Worm (Caenorhabditis elegans) whole organism, mixed stage, embryonic: ENCODE data around the gene Y57E12AR.1.

Source experiments
- ceh-83 ChIP-seq: fragments of 200-800 bp; sonication (Bioruptor generic); optimal IDR thresholded peaks from 2 replicates; lab custom pipeline; 2018; ENCODE audit warnings: mild to moderate bottlenecking, missing genetic modification characterization, missing compliant biosample characterization
- mep-1 ChIP-seq: fragments of 150-350 bp; optimal IDR thresholded peaks from 2 replicates; lab custom pipeline; 2017; ENCODE audit warnings: missing biosample characterization, missing genetic modification reagents, missing genetic modification characterization, inconsistent platforms
- nhr-28 ChIP-seq: fragments of 150-350 bp; optimal IDR thresholded peaks from 2 replicates; lab custom pipeline; 2014; ENCODE audit warnings: missing biosample characterization, missing genetic modification characterization
- pha-4 ChIP-seq: fragments of 150-350 bp; optimal IDR thresholded peaks from 2 replicates; lab custom pipeline; 2018; ENCODE audit warnings: missing biosample characterization, missing genetic modification reagents, missing genetic modification characterization
- tbx-8 ChIP-seq: fragments of 200-800 bp; sonication (Bioruptor generic); optimal IDR thresholded peaks from 2 replicates; lab custom pipeline; 2018; ENCODE audit warnings: mild to moderate bottlenecking, missing genetic modification characterization, moderate library complexity, missing compliant biosample characterization

DNA sequence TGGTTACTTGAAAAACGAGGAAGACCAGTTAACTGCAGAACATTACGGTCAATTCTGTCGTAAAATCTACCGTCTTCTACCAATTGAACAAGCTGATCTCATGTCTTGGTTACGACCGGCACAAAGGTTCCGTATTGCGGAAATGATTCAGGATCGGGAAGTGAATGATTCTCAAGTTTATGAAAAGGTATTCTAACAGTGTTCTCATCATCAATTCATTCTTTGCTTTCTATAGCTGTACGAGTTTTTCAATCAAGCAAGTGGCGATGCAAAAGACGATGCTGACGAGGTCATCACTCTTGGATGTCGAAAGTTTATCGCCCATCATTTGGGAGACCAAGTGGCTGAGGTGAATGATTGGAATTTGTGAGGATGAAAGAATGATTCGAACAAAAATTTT, 22.2 kb upstream of the Y57E12AR.1 start:
- TF ChIP-seq ceh-83 (GFP tag; lab: Kevin White, UChicago) (no peak), mep-1 (tag; lab: Kevin White, UChicago) (no peak), pha-4 (tag; lab: Kevin White, UChicago) (no peak), tbx-8 (GFP tag; lab: Kevin White, UChicago) (no peak), nhr-28 (no peak)
